Worm (Caenorhabditis elegans) whole organism, L4/young adult: Measurements from ENCODE around the gene cku-80.

Source experiments
- W03F9.2 ChIP-seq: fragments of 150-350 bp; optimal IDR thresholded peaks from 2 replicates; lab custom pipeline; 2014; ENCODE audit warnings: missing biosample characterization, missing genetic modification characterization
- dao-5 ChIP-seq: sonication (generic microtip); optimal IDR thresholded peaks from 2 replicates; lab custom pipeline; 2016; ENCODE audit warnings: missing genotype, missing genetic modification characterization, moderate library complexity, missing compliant biosample characterization
- him-1 ChIP-seq: sonication (generic microtip); optimal IDR thresholded peaks from 2 replicates; lab custom pipeline; 2016; ENCODE audit warnings: missing genotype, missing genetic modification reagents, missing genetic modification characterization, missing compliant biosample characterization

DNA sequence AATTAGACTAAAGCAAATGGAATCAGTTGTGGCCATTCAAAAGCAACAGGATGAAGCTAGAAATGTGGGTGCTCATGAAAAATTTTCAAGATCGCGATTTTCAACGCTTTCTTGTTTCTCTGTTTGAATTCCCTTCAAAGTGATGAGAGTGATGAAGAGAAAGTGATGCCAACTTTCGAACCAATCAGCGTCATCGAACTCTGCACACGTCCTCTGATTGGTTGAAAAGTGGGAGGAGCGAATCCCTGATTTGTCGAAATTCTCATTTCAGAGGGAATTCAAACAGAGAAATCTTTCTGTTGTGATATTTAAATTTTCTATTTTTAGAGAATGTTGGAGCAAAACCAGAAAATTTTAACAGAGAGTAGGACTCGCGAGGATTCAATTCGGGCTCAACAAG is 37.5 kb upstream of the cku-80 start:
- no peak for TF ChIP-seq dao-5 (tag; lab: Kevin White, UChicago)
- no peak for TF ChIP-seq him-1 (tag; lab: Kevin White, UChicago)
- TF ChIP-seq W03F9.2 (tag; lab: Kevin White, UChicago), result no peak
